Worm (Caenorhabditis elegans) whole organism, late embryonic: ENCODE results near the gene sam-10.

Experiments
- F13H6.1 ChIP-seq: sonication (generic microtip); optimal IDR thresholded peaks from 2 replicates; lab custom pipeline; 2016; ENCODE audit warnings: missing genetic modification characterization, missing compliant biosample characterization
- T23F11.4 ChIP-seq: fragments of 200-800 bp; sonication (Bioruptor generic); optimal IDR thresholded peaks from 2 replicates; lab custom pipeline; 2018; ENCODE audit warnings: mild to moderate bottlenecking, missing genetic modification characterization, missing compliant biosample characterization
- ceh-14 ChIP-seq: sonication (generic microtip); optimal IDR thresholded peaks from 2 replicates; lab custom pipeline; 2016; ENCODE audit warnings: missing genotype, missing genetic modification characterization, missing compliant biosample characterization
- ceh-18 ChIP-seq: sonication (generic microtip); optimal IDR thresholded peaks from 2 replicates; lab custom pipeline; 2016; ENCODE audit warnings: missing genetic modification characterization, missing compliant biosample characterization
- ceh-19 ChIP-seq: fragments of 200-800 bp; sonication (Bioruptor generic); optimal IDR thresholded peaks from 2 replicates; lab custom pipeline; 2018; ENCODE audit warnings: mild to moderate bottlenecking, missing genetic modification characterization, missing compliant biosample characterization
- ceh-22 ChIP-seq: sonication (generic microtip); optimal IDR thresholded peaks from 2 replicates; lab custom pipeline; 2017; ENCODE audit warnings: missing biosample characterization, missing genetic modification characterization
- ceh-24 ChIP-seq: sonication (generic microtip); optimal IDR thresholded peaks from 2 replicates; lab custom pipeline; 2016; ENCODE audit warnings: mild to moderate bottlenecking, missing genetic modification characterization, missing compliant biosample characterization
- ceh-30 ChIP-seq: fragments of 150-350 bp; optimal IDR thresholded peaks from 2 replicates; lab custom pipeline; 2014; ENCODE audit warnings: missing biosample characterization, missing genetic modification characterization
- ceh-31 ChIP-seq: sonication (generic microtip); optimal IDR thresholded peaks from 2 replicates; lab custom pipeline; 2016; ENCODE audit warnings: missing genetic modification characterization, missing compliant biosample characterization
- ceh-48 ChIP-seq: sonication (generic microtip); optimal IDR thresholded peaks from 2 replicates; lab custom pipeline; 2016; ENCODE audit warnings: missing genetic modification characterization, inconsistent platforms, missing compliant biosample characterization
- dmd-4 ChIP-seq: sonication (generic microtip); optimal IDR thresholded peaks from 2 replicates; lab custom pipeline; 2016; ENCODE audit warnings: borderline replicate concordance, missing genetic modification characterization, missing compliant biosample characterization
- dve-1 ChIP-seq: sonication (generic microtip); optimal IDR thresholded peaks from 2 replicates; lab custom pipeline; 2017; ENCODE audit warnings: antibody characterized with exemption, mild to moderate bottlenecking, missing genetic modification characterization, missing compliant biosample characterization
- ets-4 ChIP-seq: sonication (generic microtip); optimal IDR thresholded peaks from 2 replicates; lab custom pipeline; 2016; ENCODE audit warnings: missing genetic modification characterization, missing compliant biosample characterization
- fax-1 ChIP-seq: sonication (generic microtip); optimal IDR thresholded peaks from 2 replicates; lab custom pipeline; 2016; ENCODE audit warnings: missing genotype, missing genetic modification characterization, missing compliant biosample characterization
- fkh-10 ChIP-seq: fragments of 150-350 bp; optimal IDR thresholded peaks from 2 replicates; lab custom pipeline; 2014; ENCODE audit warnings: missing biosample characterization, missing genetic modification reagents, missing genetic modification characterization
- fkh-6 ChIP-seq: sonication (generic microtip); optimal IDR thresholded peaks from 2 replicates; lab custom pipeline; 2016; ENCODE audit warnings: missing genetic modification characterization, missing compliant biosample characterization
- hlh-13 ChIP-seq: fragments of 200-800 bp; sonication (Bioruptor generic); optimal IDR thresholded peaks from 2 replicates; lab custom pipeline; 2018; ENCODE audit warnings: mild to moderate bottlenecking, missing genetic modification characterization, missing compliant biosample characterization
- madf-2 ChIP-seq: sonication (generic microtip); optimal IDR thresholded peaks from 2 replicates; lab custom pipeline; 2017; ENCODE audit warnings: missing genetic modification characterization, missing compliant biosample characterization
- mec-3 ChIP-seq: sonication (generic microtip); optimal IDR thresholded peaks from 2 replicates; lab custom pipeline; 2016; ENCODE audit warnings: borderline replicate concordance, missing genetic modification characterization, missing compliant biosample characterization
- nfya-1 ChIP-seq: sonication (generic microtip); optimal IDR thresholded peaks from 2 replicates; lab custom pipeline; 2017; ENCODE audit warnings: missing genetic modification characterization, mild to moderate bottlenecking, missing compliant biosample characterization, antibody characterized with exemption, moderate library complexity
- nhr-232 ChIP-seq: sonication (generic microtip); optimal IDR thresholded peaks from 2 replicates; lab custom pipeline; 2016; ENCODE audit warnings: missing genetic modification characterization, missing compliant biosample characterization
- npax-4 ChIP-seq: sonication (generic microtip); optimal IDR thresholded peaks from 2 replicates; lab custom pipeline; 2016; ENCODE audit warnings: missing genetic modification characterization, missing compliant biosample characterization
- pat-9 ChIP-seq: fragments of 200-800 bp; sonication (Bioruptor generic); optimal IDR thresholded peaks from 2 replicates; lab custom pipeline; 2018; ENCODE audit warnings: mild to moderate bottlenecking, missing genetic modification characterization, moderate library complexity, missing compliant biosample characterization
- pax-1 ChIP-seq: fragments of 150-350 bp; optimal IDR thresholded peaks from 2 replicates; lab custom pipeline; 2014; ENCODE audit warnings: missing biosample characterization, missing genetic modification characterization
- pha-4 ChIP-seq: fragments of 150-350 bp; optimal IDR thresholded peaks from 2 replicates; lab custom pipeline; 2018; ENCODE audit warnings: missing biosample characterization, missing genetic modification reagents, missing genetic modification characterization
- pqm-1 ChIP-seq: sonication (generic microtip); optimal IDR thresholded peaks from 2 replicates; lab custom pipeline; 2016; ENCODE audit warnings: missing genetic modification characterization, missing compliant biosample characterization
- ref-2 ChIP-seq: sonication (generic microtip); optimal IDR thresholded peaks from 2 replicates; lab custom pipeline; 2016; ENCODE audit warnings: missing genetic modification characterization, missing compliant biosample characterization
- sdc-2 ChIP-seq: sonication (generic microtip); optimal IDR thresholded peaks from 2 replicates; lab custom pipeline; 2016; ENCODE audit warnings: missing genotype, missing genetic modification characterization, missing compliant biosample characterization
- sox-2 ChIP-seq: fragments of 200-800 bp; sonication (Bioruptor generic); IDR thresholded peaks from 2 replicates; pipeline ENCODE4 v1.3.6; 2022; ENCODE audit warnings: missing genetic modification reagents, missing genetic modification characterization, missing compliant biosample characterization
- syd-9 ChIP-seq: sonication (generic microtip); optimal IDR thresholded peaks from 2 replicates; lab custom pipeline; 2016; ENCODE audit warnings: mild to moderate bottlenecking, missing genetic modification characterization, moderate library complexity, missing compliant biosample characterization
- tbx-2 ChIP-seq: sonication (generic microtip); optimal IDR thresholded peaks from 2 replicates; lab custom pipeline; 2016; ENCODE audit warnings: missing genetic modification characterization, missing compliant biosample characterization
- ttx-3 ChIP-seq: sonication (generic microtip); optimal IDR thresholded peaks from 2 replicates; lab custom pipeline; 2016; ENCODE audit warnings: missing genetic modification reagents, missing genetic modification characterization, missing compliant biosample characterization
- unc-3 ChIP-seq, 2 experiments: fragments of 200-800 bp in 1 of 2; sonication (Bioruptor generic) in 1 of 2; sonication (generic microtip) in 1 of 2; conservative IDR thresholded peaks in 1 of 2; optimal IDR thresholded peaks in 1 of 2; 2 replicates each; pipeline versions ENCODE4 v1.3.6 to Lab custom; 2016 to 2022; ENCODE audit warnings: missing compliant biosample characterization in 2 of 2, missing genetic modification characterization in 2 of 2, missing genetic modification reagents in 1 of 2
- unc-42 ChIP-seq: sonication (generic microtip); optimal IDR thresholded peaks from 2 replicates; lab custom pipeline; 2016; ENCODE audit warnings: missing genotype, missing genetic modification characterization, missing compliant biosample characterization
- unc-55 ChIP-seq: sonication (generic microtip); optimal IDR thresholded peaks from 2 replicates; lab custom pipeline; 2017; ENCODE audit warnings: missing biosample characterization, missing genetic modification reagents, missing genetic modification characterization
- ztf-16 ChIP-seq: sonication (generic microtip); optimal IDR thresholded peaks from 2 replicates; lab custom pipeline; 2017; ENCODE audit warnings: missing genetic modification characterization, missing compliant biosample characterization

The sam-10 gene

DNA sequence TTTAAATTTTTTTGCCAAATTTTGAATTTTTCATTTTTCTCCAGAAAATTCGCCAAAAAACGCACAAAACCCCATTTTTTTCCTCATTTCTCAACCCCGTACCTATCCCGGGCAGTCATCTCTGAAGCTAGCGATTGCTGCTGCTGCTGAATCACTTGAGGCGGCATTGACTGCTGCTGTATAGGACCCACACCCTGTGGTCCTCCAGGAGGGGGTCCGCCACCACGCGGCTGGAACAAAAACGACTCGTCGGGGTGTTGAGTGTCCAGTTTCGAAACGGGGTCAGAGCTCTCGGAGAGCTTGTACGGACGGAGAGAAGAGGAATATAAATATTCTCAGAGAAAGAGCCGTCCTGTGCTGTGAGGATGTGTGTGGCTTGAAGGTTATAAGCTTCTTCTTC is at the start of gene sam-10:
TSS of gene sam-10 (minus strand) at position 167 of the 400 bp plus-strand sequence.
- no peak for TF ChIP-seq fkh-6 (tag; lab: Kevin White, UChicago)
- TF ChIP-seq syd-9 = no peak
- TF ChIP-seq unc-55 = no peak
- TF ChIP-seq sdc-2 (tag; lab: Kevin White, UChicago) = no peak
- TF ChIP-seq mec-3 (tag; lab: Kevin White, UChicago) = no peak
- no peak for TF ChIP-seq ceh-24 (tag; lab: Kevin White, UChicago)
- no peak for TF ChIP-seq ceh-18 (tag; lab: Kevin White, UChicago)
- TF ChIP-seq F13H6.1 (tag; lab: Kevin White, UChicago) = no peak
- no peak for TF ChIP-seq unc-42 (tag; lab: Kevin White, UChicago)
- TF ChIP-seq ets-4 (tag; lab: Kevin White, UChicago) = no peak
- TF ChIP-seq madf-2 = no peak
- TF ChIP-seq ref-2 (tag; lab: Kevin White, UChicago) = no peak
- TF ChIP-seq npax-4 (tag; lab: Kevin White, UChicago) = no peak
- TF ChIP-seq T23F11.4 = no peak
- no peak for TF ChIP-seq pax-1 (tag; lab: Kevin White, UChicago)

ce11 chrII:13376112-13376511 is 45.8 kb upstream of the sam-10 start, which contains the start of gene Y48C3A.12:
TSS of gene Y48C3A.12 (plus strand) at chrII:13376412.
- TF ChIP-seq ceh-22 (tag; lab: Kevin White, UChicago) (no peak), unc-3 (GFP tag; conservative IDR thresholded peaks at IDR 0.05; lab: Robert Waterston, UW) (no peak), unc-3 (tag; optimal IDR thresholded peaks at IDR 0.05; lab: Kevin White, UChicago) (no peak), ets-4 (tag; lab: Kevin White, UChicago) (no peak)
- TF ChIP-seq, all 69 proteins: peak for 0

DNA sequence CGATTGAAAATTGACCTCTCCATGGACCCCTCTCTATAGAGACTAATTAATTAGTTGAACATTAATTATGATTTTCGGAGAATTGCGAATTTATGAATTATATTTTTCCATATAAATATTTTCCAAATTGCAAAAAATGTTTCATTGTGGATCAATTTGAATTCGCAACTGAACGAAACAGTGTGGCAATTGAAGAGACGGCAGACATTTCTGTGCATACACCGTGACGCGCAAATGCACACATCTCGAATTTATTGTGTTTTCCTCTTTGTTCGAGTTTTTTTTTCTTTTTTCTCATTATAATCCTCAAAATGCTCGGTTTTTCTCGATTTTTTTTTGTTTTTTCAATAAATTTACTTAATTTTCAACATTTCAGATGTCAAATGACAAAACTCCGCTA is 38.9 kb upstream of the sam-10 start, which contains the start of gene Y48C3A.20:
TSS of gene Y48C3A.20 (plus strand) at position 377 of the 400 bp plus-strand sequence.
- TF ChIP-seq unc-42 (tag; lab: Kevin White, UChicago) = peak; percentile 50
- no peak for TF ChIP-seq hlh-13 (GFP tag; lab: Kevin White, UChicago)
- TF ChIP-seq ztf-16 = peak; percentile 24
- TF ChIP-seq nfya-1 (tag; lab: Kevin White, UChicago) = peak; percentile 56
- no peak for TF ChIP-seq fkh-10
- TF ChIP-seq sox-2 = peak; percentile 25; the same call in 1 of the 2 replicates
- peak; percentile 17 for TF ChIP-seq dve-1 (tag; lab: Kevin White, UChicago)
- no peak for TF ChIP-seq pat-9
- peak; percentile 55 for TF ChIP-seq ceh-14 (tag; lab: Kevin White, UChicago)
- peak; percentile 9 for TF ChIP-seq tbx-2 (tag; lab: Kevin White, UChicago)
- TF ChIP-seq fkh-6 (tag; lab: Kevin White, UChicago) = no peak
- TF ChIP-seq ceh-30 (tag; lab: Kevin White, UChicago) = peak; percentile 76
- peak; percentile 27 for TF ChIP-seq ceh-48
- TF ChIP-seq nhr-232 (tag; lab: Kevin White, UChicago) = no peak
- no peak for TF ChIP-seq dmd-4 (tag; lab: Kevin White, UChicago)
- peak; percentile 8 for TF ChIP-seq ceh-31 (tag; lab: Kevin White, UChicago)
- no peak for TF ChIP-seq unc-3 (GFP tag; conservative IDR thresholded peaks at IDR 0.05; lab: Robert Waterston, UW)
- TF ChIP-seq unc-3 (tag; optimal IDR thresholded peaks at IDR 0.05; lab: Kevin White, UChicago) = no peak
- TF ChIP-seq pax-1 (tag; lab: Kevin White, UChicago) = peak; percentile 44
- no peak for TF ChIP-seq pha-4 (tag; lab: Kevin White, UChicago)
- TF ChIP-seq T23F11.4 = no peak
- TF ChIP-seq ttx-3 (tag; lab: Kevin White, UChicago) = no peak

DNA sequence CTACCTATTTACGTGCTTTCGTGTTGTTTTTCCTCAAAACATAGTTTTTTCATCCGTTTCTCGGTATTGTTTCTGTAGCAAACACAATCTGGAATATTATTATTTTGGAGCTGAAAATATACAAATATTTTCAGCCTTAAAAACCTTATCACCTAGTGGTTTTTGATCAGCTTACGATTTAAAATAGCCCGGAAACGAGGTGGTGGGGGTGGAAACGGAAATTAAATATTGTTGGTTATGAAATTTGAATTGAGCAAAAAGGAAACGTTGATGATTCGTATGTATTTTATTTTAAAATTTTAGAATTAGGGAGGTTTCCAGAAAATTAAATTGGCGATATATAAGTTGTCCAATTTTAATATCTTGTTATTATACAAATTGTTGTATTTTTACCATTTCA is 37.5 kb upstream of the sam-10 start:
- TF ChIP-seq ceh-19 (GFP tag; lab: Kevin White, UChicago) = no peak
- TF ChIP-seq pqm-1 = no peak
- TF ChIP-seq fkh-6 (tag; lab: Kevin White, UChicago) = no peak
- TF ChIP-seq fax-1 (tag; lab: Kevin White, UChicago) = no peak
- TF ChIP-seq ceh-30 (tag; lab: Kevin White, UChicago) = no peak
- TF ChIP-seq, all 69 proteins: peak for 0
